Worm (Caenorhabditis elegans) whole organism, L1 larva: ENCODE results near the gene drd-5.
A peak's percentile ranks its signal among the peaks of the same experiment; 100 is the strongest.

ENCODE experiments used
- C16A3.4 ChIP-seq: fragments of 150-350 bp; optimal IDR thresholded peaks from 2 replicates; lab custom pipeline; 2014; ENCODE audit warnings: missing biosample characterization, missing genetic modification characterization
- Y116A8C.19 ChIP-seq: sonication (generic microtip); optimal IDR thresholded peaks from 2 replicates; lab custom pipeline; 2016; ENCODE audit warnings: missing compliant biosample characterization, missing genetic modification characterization, borderline replicate concordance
- aha-1 ChIP-seq: fragments of 150-350 bp; optimal IDR thresholded peaks from 2 replicates; lab custom pipeline; 2014; ENCODE audit warnings: missing biosample characterization, missing genetic modification characterization
- alr-1 ChIP-seq: fragments of 200-800 bp; sonication (Bioruptor generic); optimal IDR thresholded peaks from 2 replicates; lab custom pipeline; 2018; ENCODE audit warnings: borderline replicate concordance, mild to moderate bottlenecking, missing genetic modification characterization, missing compliant biosample characterization
- blmp-1 ChIP-seq: fragments of 150-350 bp; optimal IDR thresholded peaks from 2 replicates; lab custom pipeline; 2014; ENCODE audit warnings: missing biosample characterization, missing genetic modification characterization
- ceh-63 ChIP-seq: fragments of 200-800 bp; sonication (Bioruptor generic); optimal IDR thresholded peaks from 2 replicates; lab custom pipeline; 2018; ENCODE audit warnings: mild to moderate bottlenecking, missing genetic modification characterization, missing compliant biosample characterization
- ceh-90 ChIP-seq: sonication (generic microtip); optimal IDR thresholded peaks from 2 replicates; lab custom pipeline; 2016; ENCODE audit warnings: missing genetic modification characterization, missing compliant biosample characterization
- dpl-1 ChIP-seq, 3 experiments: fragments of 150-350 bp in 2 of 3; sonication (generic microtip) in 1 of 3; optimal IDR thresholded peaks; 2 replicates each; lab custom pipeline; 2014 to 2017; ENCODE audit warnings: missing biosample characterization in 3 of 3, missing genetic modification characterization in 3 of 3, missing genetic modification reagents in 3 of 3
- efl-1 ChIP-seq, 4 experiments: fragments of 150-350 bp; optimal IDR thresholded peaks in 3 of 4; peaks in 1 of 4; 1 replicate in 1 of 4; 2 replicates in 3 of 4; lab custom pipeline; 2014; ENCODE audit warnings: missing biosample characterization in 2 of 4, missing genetic modification characterization in 2 of 4, missing genetic modification reagents in 2 of 4
- elt-2 ChIP-seq: sonication (generic microtip); optimal IDR thresholded peaks from 2 replicates; lab custom pipeline; 2016; ENCODE audit warnings: missing genetic modification characterization, mild to moderate bottlenecking, inconsistent platforms, missing compliant biosample characterization, missing genetic modification reagents
- ets-5 ChIP-seq: fragments of 200-800 bp; sonication (Bioruptor generic); IDR thresholded peaks from 2 replicates; pipeline ENCODE4 v1.3.6; 2022; ENCODE audit warnings: missing genetic modification characterization, missing compliant biosample characterization
- fkh-8 ChIP-seq: sonication (generic microtip); optimal IDR thresholded peaks from 2 replicates; lab custom pipeline; 2016; ENCODE audit warnings: mild to moderate bottlenecking, missing genetic modification characterization, missing compliant biosample characterization
- grh-1 ChIP-seq: fragments of 200-800 bp; sonication (Bioruptor generic); IDR thresholded peaks from 2 replicates; pipeline ENCODE4 v1.3.6; 2022; ENCODE audit warnings: missing genetic modification reagents, missing genetic modification characterization, missing compliant biosample characterization
- hlh-4 ChIP-seq: sonication (generic microtip); optimal IDR thresholded peaks from 2 replicates; lab custom pipeline; 2016; ENCODE audit warnings: mild to moderate bottlenecking, missing genetic modification characterization, missing compliant biosample characterization
- irx-1 ChIP-seq: sonication (generic microtip); optimal IDR thresholded peaks from 2 replicates; lab custom pipeline; 2016; ENCODE audit warnings: missing genetic modification characterization, missing compliant biosample characterization
- isw-1 ChIP-seq: fragments of 200-800 bp; sonication (Bioruptor generic); IDR thresholded peaks from 2 replicates; pipeline ENCODE4 v1.3.6; 2022; ENCODE audit warnings: missing genetic modification characterization, missing compliant biosample characterization
- jun-1 ChIP-seq: fragments of 150-350 bp; optimal IDR thresholded peaks from 2 replicates; lab custom pipeline; 2014; ENCODE audit warnings: missing biosample characterization, missing genetic modification reagents, missing genetic modification characterization
- lin-14 ChIP-seq: fragments of 200-800 bp; sonication (Bioruptor generic); optimal IDR thresholded peaks from 2 replicates; lab custom pipeline; 2018; ENCODE audit warnings: mild to moderate bottlenecking, missing genetic modification characterization, moderate library complexity, missing compliant biosample characterization
- lin-35 ChIP-seq, 2 experiments: fragments of 150-350 bp; optimal IDR thresholded peaks; 2 replicates each; lab custom pipeline; 2014; ENCODE audit warnings: missing biosample characterization in 2 of 2, missing genetic modification characterization in 2 of 2, missing genetic modification reagents in 2 of 2
- lin-39 ChIP-seq: fragments of 150-350 bp; optimal IDR thresholded peaks from 2 replicates; lab custom pipeline; 2014; ENCODE audit warnings: missing biosample characterization, missing genetic modification reagents, missing genetic modification characterization
- lir-3 ChIP-seq: sonication (generic microtip); optimal IDR thresholded peaks from 2 replicates; lab custom pipeline; 2016; ENCODE audit warnings: mild to moderate bottlenecking, missing genetic modification characterization, moderate library complexity, missing compliant biosample characterization; ENCODE audit not compliant: poor library complexity
- lsy-2 ChIP-seq, 2 experiments: fragments of 150-350 bp; optimal IDR thresholded peaks; 2 replicates each; lab custom pipeline; 2014; ENCODE audit warnings: missing biosample characterization in 2 of 2, missing genetic modification characterization in 2 of 2
- mab-9 ChIP-seq: fragments of 200-800 bp; sonication (Bioruptor generic); IDR thresholded peaks from 2 replicates; pipeline ENCODE4 v1.3.6; 2022; ENCODE audit warnings: missing genetic modification reagents, missing genetic modification characterization, missing compliant biosample characterization
- mdl-1 ChIP-seq, 2 experiments: fragments of 150-350 bp; optimal IDR thresholded peaks; 2 replicates each; lab custom pipeline; 2014 to 2017; ENCODE audit warnings: missing biosample characterization in 2 of 2, missing genetic modification characterization in 2 of 2, inconsistent platforms in 1 of 2
- mef-2 ChIP-seq: fragments of 150-350 bp; optimal IDR thresholded peaks from 2 replicates; lab custom pipeline; 2014; ENCODE audit warnings: missing biosample characterization, missing genetic modification characterization
- mep-1 ChIP-seq: fragments of 150-350 bp; optimal IDR thresholded peaks from 2 replicates; lab custom pipeline; 2014; ENCODE audit warnings: missing biosample characterization, missing genetic modification characterization
- nhr-11 ChIP-seq: fragments of 150-350 bp; optimal IDR thresholded peaks from 2 replicates; lab custom pipeline; 2014; ENCODE audit warnings: missing biosample characterization, missing genetic modification characterization
- nhr-20 ChIP-seq: sonication (generic microtip); optimal IDR thresholded peaks from 2 replicates; lab custom pipeline; 2016; ENCODE audit warnings: mild to moderate bottlenecking, missing genetic modification characterization, missing compliant biosample characterization
- nhr-237 ChIP-seq: fragments of 150-350 bp; optimal IDR thresholded peaks from 2 replicates; lab custom pipeline; 2014; ENCODE audit warnings: missing biosample characterization, missing genetic modification characterization
- nhr-47 ChIP-seq: sonication (generic microtip); optimal IDR thresholded peaks from 2 replicates; lab custom pipeline; 2016; ENCODE audit warnings: mild to moderate bottlenecking, missing genetic modification characterization, moderate library complexity, missing compliant biosample characterization
- nhr-71 ChIP-seq: sonication (generic microtip); optimal IDR thresholded peaks from 2 replicates; lab custom pipeline; 2016; ENCODE audit warnings: mild to moderate bottlenecking, missing genetic modification characterization, moderate library complexity, missing compliant biosample characterization
- nhr-85 ChIP-seq: sonication (generic microtip); peaks from one replicate; lab custom pipeline; 2016; ENCODE audit warnings: missing genetic modification characterization, inconsistent platforms, missing compliant biosample characterization
- nhr-90 ChIP-seq: sonication (generic microtip); optimal IDR thresholded peaks from 2 replicates; lab custom pipeline; 2016; ENCODE audit warnings: mild to moderate bottlenecking, missing genetic modification characterization, missing compliant biosample characterization; ENCODE audit not compliant: poor library complexity
- pax-3 ChIP-seq: fragments of 200-800 bp; sonication (Bioruptor generic); optimal IDR thresholded peaks from 2 replicates; lab custom pipeline; 2018; ENCODE audit warnings: mild to moderate bottlenecking, missing genetic modification characterization, moderate library complexity, missing compliant biosample characterization
- rnt-1 ChIP-seq: sonication (generic microtip); optimal IDR thresholded peaks from 2 replicates; lab custom pipeline; 2016; ENCODE audit warnings: mild to moderate bottlenecking, missing genetic modification characterization, moderate library complexity, missing compliant biosample characterization
- snpc-4 ChIP-seq: fragments of 150-350 bp; optimal IDR thresholded peaks from 2 replicates; lab custom pipeline; 2014; ENCODE audit warnings: missing biosample characterization, missing genetic modification characterization
- sox-4 ChIP-seq: sonication (generic microtip); optimal IDR thresholded peaks from 2 replicates; lab custom pipeline; 2016; ENCODE audit warnings: missing genetic modification characterization, missing compliant biosample characterization
- sptf-1 ChIP-seq: fragments of 150-350 bp; optimal IDR thresholded peaks from 2 replicates; lab custom pipeline; 2014; ENCODE audit warnings: missing biosample characterization, missing genetic modification characterization
- sup-37 ChIP-seq: fragments of 200-800 bp; sonication (Bioruptor generic); optimal IDR thresholded peaks from 2 replicates; lab custom pipeline; 2018; ENCODE audit warnings: mild to moderate bottlenecking, missing genetic modification characterization, missing compliant biosample characterization
- tbx-2 ChIP-seq: sonication (generic microtip); optimal IDR thresholded peaks from 2 replicates; lab custom pipeline; 2016; ENCODE audit warnings: missing genetic modification characterization, missing compliant biosample characterization
- tlp-1 ChIP-seq: fragments of 150-350 bp; optimal IDR thresholded peaks from 2 replicates; lab custom pipeline; 2014; ENCODE audit warnings: missing biosample characterization, missing genetic modification characterization
- unc-130 ChIP-seq: fragments of 150-350 bp; optimal IDR thresholded peaks from 2 replicates; lab custom pipeline; 2017; ENCODE audit warnings: missing biosample characterization, missing genetic modification characterization, inconsistent platforms
- unc-62 ChIP-seq: fragments of 150-350 bp; optimal IDR thresholded peaks from 2 replicates; lab custom pipeline; 2014; ENCODE audit warnings: missing biosample characterization, missing genetic modification reagents, missing genetic modification characterization
- unc-86 ChIP-seq: sonication (generic microtip); optimal IDR thresholded peaks from 2 replicates; lab custom pipeline; 2016; ENCODE audit warnings: missing genetic modification characterization, missing compliant biosample characterization
- unc-98 ChIP-seq: fragments of 200-800 bp; sonication (Bioruptor generic); IDR thresholded peaks from 2 replicates; pipeline ENCODE4 v1.3.6; 2022; ENCODE audit warnings: missing genetic modification characterization, missing compliant biosample characterization
- vab-15 ChIP-seq: sonication (generic microtip); optimal IDR thresholded peaks from 2 replicates; lab custom pipeline; 2017; ENCODE audit warnings: missing genotype, mild to moderate bottlenecking, missing genetic modification characterization, missing compliant biosample characterization
- xbp-1 ChIP-seq: sonication (generic microtip); optimal IDR thresholded peaks from 2 replicates; lab custom pipeline; 2016; ENCODE audit warnings: missing genetic modification characterization, missing compliant biosample characterization
- zag-1 ChIP-seq: fragments of 150-350 bp; optimal IDR thresholded peaks from 2 replicates; lab custom pipeline; 2014; ENCODE audit warnings: missing biosample characterization, missing genetic modification characterization
- ztf-11 ChIP-seq, 2 experiments: sonication (generic microtip); optimal IDR thresholded peaks; 2 replicates each; lab custom pipeline; 2016 to 2017; ENCODE audit warnings: missing genetic modification characterization in 2 of 2, missing biosample characterization in 1 of 2, missing compliant biosample characterization in 1 of 2
- ztf-4 ChIP-seq: fragments of 150-350 bp; optimal IDR thresholded peaks from 2 replicates; lab custom pipeline; 2014; ENCODE audit warnings: missing biosample characterization, missing genetic modification characterization

Gene drd-5

ce11 chrX:8371906-8372305, 25.8 kb upstream of the drd-5 start, which contains the start of gene nep-15:
nep-15 (plus strand) TSS chrX:8372206.
- TF ChIP-seq aha-1 (tag; lab: Kevin White, UChicago): no peak
- no peak for TF ChIP-seq rnt-1 (tag; lab: Kevin White, UChicago)

- no peak for TF ChIP-seq ets-5 (GFP tag; lab: Robert Waterston, UW)
- no peak for TF ChIP-seq sox-4 (tag; lab: Kevin White, UChicago)
- TF ChIP-seq nhr-20 (tag; lab: Kevin White, UChicago): peak; percentile 85
- no peak for TF ChIP-seq grh-1 (GFP tag; lab: Robert Waterston, UW)
- TF ChIP-seq fkh-8: peak; percentile 80
- TF ChIP-seq elt-2 (tag; lab: Kevin White, UChicago): peak; percentile 39
- peak; percentile 68 to 80 for TF ChIP-seq lin-35 (GFP tag; optimal IDR thresholded peaks at IDR 0.05; lab: Kevin White, UChicago)
- TF ChIP-seq unc-130 (tag; lab: Kevin White, UChicago): peak; percentile 33
- TF ChIP-seq efl-1 (optimal IDR thresholded peaks at IDR 0.05; lab: Kevin White, UChicago): peak; percentile 61 to 68
- peak; percentile 58 to 97 for TF ChIP-seq efl-1 (GFP tag; optimal IDR thresholded peaks at IDR 0.05 in 1 of 2; lab: Kevin White, UChicago)
- peak; percentile 80 for TF ChIP-seq nhr-90 (tag; lab: Kevin White, UChicago)
- TF ChIP-seq ztf-4: peak; percentile 64
- peak; percentile 59 to 73 (median 62) for TF ChIP-seq dpl-1 (GFP tag; optimal IDR thresholded peaks at IDR 0.05; lab: Kevin White, UChicago)
- peak in 1 of 2 experiments; percentile 30 for TF ChIP-seq ztf-11 (tag; optimal IDR thresholded peaks at IDR 0.05; lab: Kevin White, UChicago)
- peak; percentile 77 for TF ChIP-seq C16A3.4 (tag; lab: Kevin White, UChicago)
- no peak for TF ChIP-seq unc-98 (GFP tag; lab: Robert Waterston, UW)
- no peak for TF ChIP-seq alr-1 (tag; lab: Kevin White, UChicago)
- TF ChIP-seq hlh-4 (tag; lab: Kevin White, UChicago): no peak
- TF ChIP-seq xbp-1 (tag; lab: Kevin White, UChicago): peak; percentile 76
- no peak for TF ChIP-seq nhr-11 (tag; lab: Kevin White, UChicago)
- TF ChIP-seq blmp-1 (tag; lab: Kevin White, UChicago): peak; percentile 75
- TF ChIP-seq sup-37 (GFP tag; lab: Kevin White, UChicago): peak; percentile 42
- no peak for TF ChIP-seq lir-3 (tag; lab: Kevin White, UChicago)
- TF ChIP-seq mab-9 (GFP tag; lab: Robert Waterston, UW): peak; percentile 59
- TF ChIP-seq nhr-237: peak; percentile 14
- TF ChIP-seq snpc-4 (tag; lab: Kevin White, UChicago): peak; percentile 55
- peak; percentile 73 for TF ChIP-seq unc-86
- no peak for TF ChIP-seq zag-1
- no peak for TF ChIP-seq unc-62 (GFP tag; lab: Kevin White, UChicago)
- peak; percentile 71 for TF ChIP-seq irx-1 (tag; lab: Kevin White, UChicago)
- TF ChIP-seq tlp-1: no peak
- TF ChIP-seq Y116A8C.19 (tag; lab: Kevin White, UChicago): no peak
- peak; percentile 78 to 82 for TF ChIP-seq lsy-2 (tag; optimal IDR thresholded peaks at IDR 0.05; lab: Kevin White, UChicago)
- peak; percentile 89 for TF ChIP-seq tbx-2 (tag; lab: Kevin White, UChicago)
- peak; percentile 88 for TF ChIP-seq nhr-71
- TF ChIP-seq sptf-1: no peak
- TF ChIP-seq lin-14 (GFP tag; lab: Kevin White, UChicago): peak; percentile 93
- peak in 1 of 2 experiments; percentile 72 for TF ChIP-seq mdl-1 (tag; optimal IDR thresholded peaks at IDR 0.05; lab: Kevin White, UChicago)
- TF ChIP-seq rnt-1 (tag; lab: Kevin White, UChicago): peak; percentile 86
- peak; percentile 44; the same call in 1 of the 2 replicates for TF ChIP-seq isw-1 (GFP tag; lab: Robert Waterston, UW)
- TF ChIP-seq aha-1 (tag; lab: Kevin White, UChicago): peak; percentile 30
- no peak for TF ChIP-seq mef-2 (tag; lab: Kevin White, UChicago)
- no peak for TF ChIP-seq vab-15 (tag; lab: Kevin White, UChicago)
- peak; percentile 86 for TF ChIP-seq nhr-47 (tag; lab: Kevin White, UChicago)
- peak; percentile 78 for TF ChIP-seq mep-1 (tag; lab: Kevin White, UChicago)
- TF ChIP-seq jun-1 (tag; lab: Kevin White, UChicago): peak; percentile 67
- TF ChIP-seq pax-3: peak; percentile 21
- peak; percentile 90 for TF ChIP-seq nhr-85 (tag; lab: Kevin White, UChicago)
- TF ChIP-seq ceh-63 (GFP tag; lab: Kevin White, UChicago): no peak
- TF ChIP-seq ceh-90: no peak
- peak; percentile 30 for TF ChIP-seq lin-39 (tag; lab: Kevin White, UChicago)
Measured at ce11 chrX:8368210-8368609, 22.1 kb upstream of the drd-5 start.
